Fruit fly (Drosophila melanogaster): ENCODE data around the gene CG14546.
A peak's percentile ranks its signal among the peaks of the same experiment; 100 is the strongest.

CG14546 gene

dm6 chr3R:25880971-25881809 is 41.2 kb downstream of the CG14546 start, which contains the start of gene Tsp96F (continued):
- no peak for TF ChIP-seq Poxn (GFP tag; IDR thresholded peaks at IDR 0.05)
- TF ChIP-seq rib (GFP tag; IDR thresholded peaks at IDR 0.05), result no peak
- TF ChIP-seq Dip3 (GFP tag; optimal IDR thresholded peaks at IDR 0.05), result no peak
- TF ChIP-seq CG33213 (GFP tag; optimal IDR thresholded peaks at IDR 0.05), result peak; percentile 66
- TF ChIP-seq Hr51 (GFP tag; optimal IDR thresholded peaks at IDR 0.05), result no peak
- TF ChIP-seq CG2889 (GFP tag; IDR thresholded peaks at IDR 0.05), result no peak
- no peak for TF ChIP-seq Sry-β (GFP tag; optimal IDR thresholded peaks at IDR 0.05)
- TF ChIP-seq CG6813 (GFP tag; optimal IDR thresholded peaks at IDR 0.05), result no peak
- TF ChIP-seq Hmr (GFP tag; optimal IDR thresholded peaks at IDR 0.05), result peak; percentile 53
- no peak for TF ChIP-seq GATAe (GFP tag; conservative IDR thresholded peaks at IDR 0.05)
- no peak for TF ChIP-seq Ravus (GFP tag; IDR thresholded peaks at IDR 0.05)
- TF ChIP-seq CG17328 (GFP tag; IDR thresholded peaks at IDR 0.05), result no peak
- peak; percentile 35 for TF ChIP-seq CG17568 (GFP tag; optimal IDR thresholded peaks at IDR 0.05)
- TF ChIP-seq Rfx (GFP tag; IDR thresholded peaks at IDR 0.05), result peak; percentile 35; the same call in 1 of the 2 replicates
- TF ChIP-seq CG10462 (GFP tag; optimal IDR thresholded peaks at IDR 0.05), result no peak
- TF ChIP-seq onecut (GFP tag; IDR thresholded peaks at IDR 0.05), result peak; percentile 27; the same call in 1 of the 2 replicates
- TF ChIP-seq CG11504 (tag; optimal IDR thresholded peaks at IDR 0.05), result no peak
- no peak for TF ChIP-seq run (tag; optimal IDR thresholded peaks at IDR 0.05)
- peak; percentile 6 for TF ChIP-seq bcd (GFP tag; optimal IDR thresholded peaks at IDR 0.05)
- TF ChIP-seq CG7928 (GFP tag; optimal IDR thresholded peaks at IDR 0.05), result no peak
- TF ChIP-seq TFAM (GFP tag; optimal IDR thresholded peaks at IDR 0.05), result no peak
- no peak for TF ChIP-seq Hsf (GFP tag; optimal IDR thresholded peaks at IDR 0.05)
- TF ChIP-seq CG10431 (GFP tag; optimal IDR thresholded peaks at IDR 0.05), result peak; percentile 24
- TF ChIP-seq mirr (GFP tag; optimal IDR thresholded peaks at IDR 0.05), result no peak
- no peak for TF ChIP-seq CG4854 (GFP tag; optimal IDR thresholded peaks at IDR 0.05)
- TF ChIP-seq sens (GFP tag), result peak; percentile 51
- no peak for TF ChIP-seq CG10543 (GFP tag; optimal IDR thresholded peaks at IDR 0.05)
- no peak for TF ChIP-seq scrt (GFP tag; optimal IDR thresholded peaks at IDR 0.05)
- no peak for TF ChIP-seq exex (tag; optimal IDR thresholded peaks at IDR 0.05)
- peak; percentile 32 for TF ChIP-seq CG10267 (tag; optimal IDR thresholded peaks at IDR 0.05)
- no peak for TF ChIP-seq tup (GFP tag; optimal IDR thresholded peaks at IDR 0.05)
- TF ChIP-seq CG2202 (tag; optimal IDR thresholded peaks at IDR 0.05), result peak; percentile 21
- TF ChIP-seq D19A (tag; optimal IDR thresholded peaks at IDR 0.05), result no peak
- no peak for TF ChIP-seq CG8281 (tag; optimal IDR thresholded peaks at IDR 0.05)
- TF ChIP-seq CG9876 (GFP tag; optimal IDR thresholded peaks at IDR 0.05), result no peak
- no peak for TF ChIP-seq her (GFP tag; optimal IDR thresholded peaks at IDR 0.05)
- TF ChIP-seq CG13123 (GFP tag; optimal IDR thresholded peaks at IDR 0.05), result no peak
- no peak for TF ChIP-seq CG15479 (GFP tag; optimal IDR thresholded peaks at IDR 0.05)
- TF ChIP-seq tio (GFP tag; optimal IDR thresholded peaks at IDR 0.05), result no peak
- TF ChIP-seq CG11247 (GFP tag; IDR thresholded peaks at IDR 0.05), result no peak
- TF ChIP-seq tx (GFP tag; optimal IDR thresholded peaks at IDR 0.05), result no peak
- no peak for TF ChIP-seq ham (GFP tag; IDR thresholded peaks at IDR 0.05)
- no peak for TF ChIP-seq Nf-YC (tag; optimal IDR thresholded peaks at IDR 0.05)
- TF ChIP-seq Dbx (GFP tag; IDR thresholded peaks at IDR 0.05), result no peak; the same call in 2 of the 3 replicates
- TF ChIP-seq ERR (GFP tag; optimal IDR thresholded peaks at IDR 0.05), result no peak
- TF ChIP-seq zfh1 (GFP tag; IDR thresholded peaks at IDR 0.05), result no peak
- TF ChIP-seq CG6791 (GFP tag; IDR thresholded peaks at IDR 0.05; ENCODE audit: partially characterized antibody), result peak; percentile 69
- TF ChIP-seq oc (tag; optimal IDR thresholded peaks at IDR 0.05), result no peak
- peak; percentile 48 for TF ChIP-seq CTCF (GFP tag; optimal IDR thresholded peaks at IDR 0.05)
- TF ChIP-seq sob (GFP tag; IDR thresholded peaks at IDR 0.05), result no peak

Measured in whole organism, embryonic.